Fruit fly (Drosophila melanogaster): Measurements from ENCODE around the gene Ten-a.

Gene Ten-a

dm6 chrX:12003437-12004394 is 39.8 kb upstream of the Ten-a start, which contains the start of gene fw (continued):
- TF ChIP-seq Hey (tag; optimal IDR thresholded peaks at IDR 0.05): no peak
- TF ChIP-seq CG6689 (GFP tag; IDR thresholded peaks at IDR 0.05): 0 out of 2 replicates have a peak, but pooled peaks have one; percentile 11
- peak; percentile 25 for TF ChIP-seq CG2712 (tag; optimal IDR thresholded peaks at IDR 0.05)
- TF ChIP-seq cato (GFP tag; optimal IDR thresholded peaks at IDR 0.05; ENCODE audit: borderline replicate concordance): no peak
- no peak for TF ChIP-seq CG9215 (GFP tag; IDR thresholded peaks at IDR 0.05)
- no peak for TF ChIP-seq CG1529 (GFP tag; optimal IDR thresholded peaks at IDR 0.05)
- TF ChIP-seq CG6854 (GFP tag; optimal IDR thresholded peaks at IDR 0.05): no peak
- TF ChIP-seq D (optimal IDR thresholded peaks at IDR 0.05): no peak
- peak; percentile 37 for TF ChIP-seq D (GFP tag; optimal IDR thresholded peaks at IDR 0.05)
- peak; percentile 2 for TF ChIP-seq D19A (tag; optimal IDR thresholded peaks at IDR 0.05)
- peak; percentile 90 for TF ChIP-seq Med (GFP tag)
- TF ChIP-seq cas (GFP tag; IDR thresholded peaks at IDR 0.05): no peak
- no peak for TF ChIP-seq toy (GFP tag; IDR thresholded peaks at IDR 0.05)
- no peak for TF ChIP-seq oc (tag; optimal IDR thresholded peaks at IDR 0.05)
- TF ChIP-seq gsb-n (tag; optimal IDR thresholded peaks at IDR 0.05): no peak
- TF ChIP-seq bowl (GFP tag; IDR thresholded peaks at IDR 0.05): no peak
- TF ChIP-seq jigr1 (GFP tag; IDR thresholded peaks at IDR 0.05): 0 out of 3 replicates have a peak, but pooled peaks have one; percentile 26
- TF ChIP-seq CG9727 (GFP tag; optimal IDR thresholded peaks at IDR 0.05): no peak
- TF ChIP-seq CG8281 (tag; optimal IDR thresholded peaks at IDR 0.05): no peak
- no peak for TF ChIP-seq disco-r (GFP tag; optimal IDR thresholded peaks at IDR 0.05)
- peak; percentile 62; the same call in 1 of the 2 replicates for TF ChIP-seq HLH3B (GFP tag; IDR thresholded peaks at IDR 0.05)
- no peak for TF ChIP-seq trh (GFP tag; optimal IDR thresholded peaks at IDR 0.05)
- no peak for TF ChIP-seq HLHmδ (GFP tag; optimal IDR thresholded peaks at IDR 0.05)
- TF ChIP-seq seq (GFP tag; IDR thresholded peaks at IDR 0.05): no peak
- TF ChIP-seq Bdp1 (GFP tag; optimal IDR thresholded peaks at IDR 0.05): no peak
- TF ChIP-seq Doc2 (GFP tag; IDR thresholded peaks at IDR 0.05): no peak
- TF ChIP-seq sug (tag; optimal IDR thresholded peaks at IDR 0.05): no peak
- TF ChIP-seq pan (optimal IDR thresholded peaks at IDR 0.05): no peak
- peak in 1 of 2 experiments; percentile 67 for TF ChIP-seq pan (GFP tag; optimal IDR thresholded peaks at IDR 0.05 in 1 of 2, IDR thresholded peaks at IDR 0.05 in 1 of 2)
- no peak for TF ChIP-seq CG15073 (GFP tag; optimal IDR thresholded peaks at IDR 0.05)
- TF ChIP-seq lilli (GFP tag; optimal IDR thresholded peaks at IDR 0.05): peak; percentile 51
- TF ChIP-seq zfh1 (GFP tag; IDR thresholded peaks at IDR 0.05): peak; percentile 37; the same call in 1 of the 3 replicates
- no peak for TF ChIP-seq crol (GFP tag; IDR thresholded peaks at IDR 0.05)
- TF ChIP-seq Abd-B (GFP tag; optimal IDR thresholded peaks at IDR 0.05): no peak
- TF ChIP-seq CG10959 (GFP tag; IDR thresholded peaks at IDR 0.05): no peak
- no peak for TF ChIP-seq CG13624 (GFP tag; optimal IDR thresholded peaks at IDR 0.05)
- no peak for TF ChIP-seq salm (tag; optimal IDR thresholded peaks at IDR 0.05)
- peak; percentile 41; the same call in 1 of the 2 replicates for TF ChIP-seq E2f1 (GFP tag; IDR thresholded peaks at IDR 0.05)
- TF ChIP-seq CG42726 (GFP tag; IDR thresholded peaks at IDR 0.05; ENCODE audit: partially characterized antibody): no peak
- no peak for TF ChIP-seq CG4854 (GFP tag; optimal IDR thresholded peaks at IDR 0.05)
- TF ChIP-seq emc (GFP tag; optimal IDR thresholded peaks at IDR 0.05): no peak
- TF ChIP-seq CG1792 (GFP tag; optimal IDR thresholded peaks at IDR 0.05): no peak
- TF ChIP-seq grn (GFP tag; optimal IDR thresholded peaks at IDR 0.05): no peak
- no peak for TF ChIP-seq Spps (tag; optimal IDR thresholded peaks at IDR 0.05)
- no peak for TF ChIP-seq wek (GFP tag; optimal IDR thresholded peaks at IDR 0.05)
- TF ChIP-seq lab (GFP tag; optimal IDR thresholded peaks at IDR 0.05): peak; percentile 11
- no peak for TF ChIP-seq CG18476 (GFP tag; optimal IDR thresholded peaks at IDR 0.05)
- TF ChIP-seq CG11247 (GFP tag; IDR thresholded peaks at IDR 0.05): no peak
- TF ChIP-seq CG1233 (GFP tag; optimal IDR thresholded peaks at IDR 0.05): peak; percentile 20
- no peak for TF ChIP-seq CG6683 (GFP tag; optimal IDR thresholded peaks at IDR 0.05)
